Worm (Caenorhabditis elegans) whole organism, early embryonic: ENCODE data around the gene B0238.9.

Experiments used
- aly-1 ChIP-seq: sonication (generic microtip); optimal IDR thresholded peaks from 2 replicates; lab custom pipeline; 2016; ENCODE audit warnings: missing genetic modification characterization, missing compliant biosample characterization
- ama-1 ChIP-seq: fragments of 150-350 bp; optimal IDR thresholded peaks from 2 replicates; lab custom pipeline; 2014
- hmbx-1 ChIP-seq: sonication (generic microtip); optimal IDR thresholded peaks from 2 replicates; lab custom pipeline; 2016; ENCODE audit warnings: mild to moderate bottlenecking, missing genetic modification characterization, missing compliant biosample characterization
- tbx-37 ChIP-seq: fragments of 200-800 bp; sonication (Bioruptor generic); conservative IDR thresholded peaks from 2 replicates; pipeline ENCODE4 v1.3.6; 2022; ENCODE audit warnings: missing genetic modification reagents, missing genetic modification characterization, missing compliant biosample characterization

ce11 chrV:5273241-5273640 lies 4.7 kb downstream of the B0238.9 start:
- TF ChIP-seq ama-1 (lab: Kevin White, UChicago) (no peak), aly-1 (tag; lab: Kevin White, UChicago) (no peak), hmbx-1 (no peak), tbx-37 (no peak)
